Fruit fly (Drosophila melanogaster) whole organism: ENCODE data around the gene Met75Cb.
"Not testable (repeated sequence)": the region's sequence is repeated elsewhere in the genome, so short reads cannot be mapped to it uniquely, and the experiment has no call there.

ENCODE experiments used
- CG8478 ChIP-seq: fragments of >200 bp; optimal IDR thresholded peaks from 2 replicates; lab custom pipeline; 2018; ENCODE audit warnings: inconsistent platforms
- Dll ChIP-seq: fragments of >200 bp; optimal IDR thresholded peaks from 2 replicates; lab custom pipeline; 2017
- EcR ChIP-seq, 2 experiments: fragments of >200 bp; optimal IDR thresholded peaks; 2 replicates each; lab custom pipeline; 2017; ENCODE audit warnings: missing biosample characterization in 2 of 2, missing genetic modification characterization in 2 of 2, missing genetic modification reagents in 2 of 2
- pan ChIP-seq: fragments of >200 bp; optimal IDR thresholded peaks from 2 replicates; lab custom pipeline; 2017
- psq ChIP-seq: fragments of >200 bp; optimal IDR thresholded peaks from 2 replicates; lab custom pipeline; 2017
- usp ChIP-seq: fragments of >200 bp; optimal IDR thresholded peaks from 2 replicates; lab custom pipeline; 2017; ENCODE audit warnings: missing biosample characterization, missing genetic modification characterization, mixed read lengths

DNA sequence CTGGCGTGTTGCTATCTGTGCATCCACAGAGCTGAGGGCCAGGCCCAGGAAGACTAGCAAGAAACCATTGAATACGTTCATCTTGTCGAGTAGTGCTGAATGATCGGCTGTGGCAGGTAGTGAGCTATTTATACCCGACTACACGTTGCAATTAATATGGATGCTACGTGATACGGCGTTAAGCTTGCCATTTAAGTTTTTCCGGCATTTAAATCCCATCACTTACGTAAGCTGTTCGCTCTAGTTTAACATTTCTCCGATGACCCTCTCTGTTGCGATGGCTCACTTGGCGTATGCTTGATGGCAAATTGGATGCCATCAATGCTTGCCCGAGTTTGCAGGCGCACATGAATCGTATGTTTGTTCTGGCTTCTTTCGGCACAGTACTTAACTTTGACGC, at the start of gene Met75Cb:
- TF ChIP-seq pan (lab: Kevin White, UChicago); Dll; EcR (GFP tag; optimal IDR thresholded peaks at IDR 0.05; lab: Kevin White, UChicago); psq (lab: Kevin White, UChicago); CG8478; usp (GFP tag; lab: Kevin White, UChicago): not testable (repeated sequence)
